Worm (Caenorhabditis elegans): ENCODE measurements around the gene cht-3.

ce11 chrIV:6997918-6998317 lies 5.5 kb upstream of the cht-3 start:
- no peak for TF ChIP-seq gmeb-1 (tag; optimal IDR thresholded peaks at IDR 0.05)
- TF ChIP-seq skn-1 (tag; optimal IDR thresholded peaks at IDR 0.05), result no peak
- no peak for TF ChIP-seq nhr-25 (tag; optimal IDR thresholded peaks at IDR 0.05)
- TF ChIP-seq sem-4 (tag; optimal IDR thresholded peaks at IDR 0.05), result no peak
- TF ChIP-seq ceh-82 (tag; optimal IDR thresholded peaks at IDR 0.05), result no peak
- no peak for TF ChIP-seq fos-1 (tag; optimal IDR thresholded peaks at IDR 0.05)
- TF ChIP-seq lin-39 (tag; optimal IDR thresholded peaks at IDR 0.05), result no peak
